Worm (Caenorhabditis elegans): Measurements from ENCODE around the gene F47E1.20.

F47E1.20 gene

ce11 chrX:9023816-9024215 lies 24.9 kb upstream of the F47E1.20 start:
- TF ChIP-seq K02D7.2 (tag; optimal IDR thresholded peaks at IDR 0.05) (no peak), ceh-48 (tag; optimal IDR thresholded peaks at IDR 0.05) (no peak), syd-9 (tag; optimal IDR thresholded peaks at IDR 0.05) (no peak), rnt-1 (tag; optimal IDR thresholded peaks at IDR 0.05) (no peak), ceh-18 (tag; optimal IDR thresholded peaks at IDR 0.05) (no peak), F13H6.1 (tag; optimal IDR thresholded peaks at IDR 0.05) (no peak), T23F11.4 (GFP tag; optimal IDR thresholded peaks at IDR 0.05) (no peak), ztf-16 (tag; optimal IDR thresholded peaks at IDR 0.05) (no peak), pqm-1 (tag; optimal IDR thresholded peaks at IDR 0.05) (no peak)

- TF ChIP-seq ceh-18 (tag; optimal IDR thresholded peaks at IDR 0.05) (no peak), ttx-3 (tag; optimal IDR thresholded peaks at IDR 0.05) (peak; percentile 34), unc-3 (GFP tag; conservative IDR thresholded peaks at IDR 0.05) (peak; percentile 41; the same call in 1 of the 2 replicates), unc-3 (tag; optimal IDR thresholded peaks at IDR 0.05) (no peak), elt-2 (tag; optimal IDR thresholded peaks at IDR 0.05) (peak; percentile 33), unc-86 (tag; optimal IDR thresholded peaks at IDR 0.05) (peak; percentile 10), ref-2 (tag; optimal IDR thresholded peaks at IDR 0.05) (no peak), hlh-8 (tag; optimal IDR thresholded peaks at IDR 0.05) (no peak), ceh-6 (GFP tag; optimal IDR thresholded peaks at IDR 0.05) (no peak), Y22D7AL.16 (tag; optimal IDR thresholded peaks at IDR 0.05) (no peak), ztf-16 (tag; optimal IDR thresholded peaks at IDR 0.05) (peak; percentile 2), che-1 (tag; optimal IDR thresholded peaks at IDR 0.05) (peak; percentile 31), gmeb-2 (tag; optimal IDR thresholded peaks at IDR 0.05) (no peak)
Measured at ce11 chrX:9024270-9024669, 24.5 kb upstream of the F47E1.20 start.

DNA sequence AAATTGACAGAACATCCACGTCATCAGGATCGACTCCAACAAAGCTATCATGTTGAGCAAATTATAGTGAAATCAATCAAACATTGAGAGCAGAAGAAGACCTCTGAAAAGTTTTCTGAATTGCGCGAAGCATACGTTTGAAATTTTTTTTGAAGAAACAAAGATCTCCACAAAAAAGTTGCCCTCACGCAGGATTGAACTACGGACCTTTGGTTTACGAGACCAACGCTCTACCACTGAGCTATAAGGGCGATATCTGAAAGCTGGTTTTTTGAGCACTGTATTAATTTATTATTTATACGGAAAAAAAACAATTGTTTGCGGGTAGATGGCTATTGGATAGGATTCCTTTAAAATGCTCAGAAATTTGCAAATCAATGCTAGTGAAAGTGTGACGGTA lies 23.3 kb upstream of the F47E1.20 start:
- TF ChIP-seq ceh-22 (tag; optimal IDR thresholded peaks at IDR 0.05) (no peak), che-1 (tag; optimal IDR thresholded peaks at IDR 0.05) (no peak), unc-86 (tag; optimal IDR thresholded peaks at IDR 0.05) (no peak), rnt-1 (tag; optimal IDR thresholded peaks at IDR 0.05) (no peak), hlh-15 (tag; optimal IDR thresholded peaks at IDR 0.05) (no peak), pha-4 (tag; optimal IDR thresholded peaks at IDR 0.05) (no peak), ceh-18 (tag; optimal IDR thresholded peaks at IDR 0.05) (no peak)

DNA sequence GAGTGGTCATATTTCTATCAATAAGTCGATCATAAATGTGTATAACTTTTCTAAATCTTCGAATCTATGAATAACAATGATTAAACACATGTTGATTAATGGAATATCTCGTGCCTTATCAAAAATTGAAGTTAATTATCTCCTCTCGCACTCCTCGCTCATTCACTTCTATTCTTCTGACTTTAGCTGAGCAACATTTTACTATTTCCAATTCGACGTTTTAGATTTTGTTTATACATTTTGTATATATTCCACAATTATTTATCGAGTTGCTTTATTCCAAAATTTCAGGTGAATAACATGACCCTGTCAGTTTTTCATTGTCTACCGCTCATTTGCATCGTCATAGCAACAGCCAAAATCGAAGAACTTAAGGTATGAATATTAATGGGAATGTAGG lies 21.5 kb upstream of the F47E1.20 start, which contains the start of gene T25B6.3:
TSS of gene T25B6.3 (plus strand) at position 301 of the 400 bp plus-strand sequence.
- TF ChIP-seq ceh-24 (tag; optimal IDR thresholded peaks at IDR 0.05) (no peak), ahr-1 (tag; optimal IDR thresholded peaks at IDR 0.05) (no peak), ttx-3 (tag; optimal IDR thresholded peaks at IDR 0.05) (no peak), elt-2 (tag; optimal IDR thresholded peaks at IDR 0.05) (no peak), sdc-2 (tag; optimal IDR thresholded peaks at IDR 0.05) (no peak), ceh-34 (tag; optimal IDR thresholded peaks at IDR 0.05) (no peak), zip-5 (tag; optimal IDR thresholded peaks at IDR 0.05) (no peak), hlh-30 (tag; optimal IDR thresholded peaks at IDR 0.05; ENCODE audit: insufficient read depth) (no peak), ceh-6 (GFP tag; optimal IDR thresholded peaks at IDR 0.05) (no peak), npax-4 (tag; optimal IDR thresholded peaks at IDR 0.05) (no peak), ceh-9 (tag; optimal IDR thresholded peaks at IDR 0.05) (no peak), C08G9.2 (tag; optimal IDR thresholded peaks at IDR 0.05) (no peak), pat-9 (tag; optimal IDR thresholded peaks at IDR 0.05) (no peak), K09A11.1 (tag; optimal IDR thresholded peaks at IDR 0.05; ENCODE audit: insufficient read depth) (no peak), ceh-48 (tag; optimal IDR thresholded peaks at IDR 0.05) (no peak), hlh-8 (tag; optimal IDR thresholded peaks at IDR 0.05) (no peak)

ce11 chrX:9028909-9029520 lies 19.7 kb upstream of the F47E1.20 start, which contains the start of gene snf-12:
snf-12 (plus strand) TSS chrX:9029470.
- TF ChIP-seq ahr-1 (tag; optimal IDR thresholded peaks at IDR 0.05): no peak
- no peak for TF ChIP-seq elt-2 (tag; optimal IDR thresholded peaks at IDR 0.05)
- TF ChIP-seq ref-2 (tag; optimal IDR thresholded peaks at IDR 0.05): no peak
- no peak for TF ChIP-seq syd-9 (tag; optimal IDR thresholded peaks at IDR 0.05)
- TF ChIP-seq hlh-30 (tag; optimal IDR thresholded peaks at IDR 0.05; ENCODE audit: insufficient read depth): no peak
- no peak for TF ChIP-seq pqm-1 (tag; optimal IDR thresholded peaks at IDR 0.05)
- TF ChIP-seq odd-2 (tag; optimal IDR thresholded peaks at IDR 0.05): no peak

Measured in whole organism, late embryonic.